Fruit fly (Drosophila melanogaster): ENCODE results near the gene Cht7.
A peak's percentile ranks its signal among the peaks of the same experiment; 100 is the strongest.

Cht7 gene

DNA sequence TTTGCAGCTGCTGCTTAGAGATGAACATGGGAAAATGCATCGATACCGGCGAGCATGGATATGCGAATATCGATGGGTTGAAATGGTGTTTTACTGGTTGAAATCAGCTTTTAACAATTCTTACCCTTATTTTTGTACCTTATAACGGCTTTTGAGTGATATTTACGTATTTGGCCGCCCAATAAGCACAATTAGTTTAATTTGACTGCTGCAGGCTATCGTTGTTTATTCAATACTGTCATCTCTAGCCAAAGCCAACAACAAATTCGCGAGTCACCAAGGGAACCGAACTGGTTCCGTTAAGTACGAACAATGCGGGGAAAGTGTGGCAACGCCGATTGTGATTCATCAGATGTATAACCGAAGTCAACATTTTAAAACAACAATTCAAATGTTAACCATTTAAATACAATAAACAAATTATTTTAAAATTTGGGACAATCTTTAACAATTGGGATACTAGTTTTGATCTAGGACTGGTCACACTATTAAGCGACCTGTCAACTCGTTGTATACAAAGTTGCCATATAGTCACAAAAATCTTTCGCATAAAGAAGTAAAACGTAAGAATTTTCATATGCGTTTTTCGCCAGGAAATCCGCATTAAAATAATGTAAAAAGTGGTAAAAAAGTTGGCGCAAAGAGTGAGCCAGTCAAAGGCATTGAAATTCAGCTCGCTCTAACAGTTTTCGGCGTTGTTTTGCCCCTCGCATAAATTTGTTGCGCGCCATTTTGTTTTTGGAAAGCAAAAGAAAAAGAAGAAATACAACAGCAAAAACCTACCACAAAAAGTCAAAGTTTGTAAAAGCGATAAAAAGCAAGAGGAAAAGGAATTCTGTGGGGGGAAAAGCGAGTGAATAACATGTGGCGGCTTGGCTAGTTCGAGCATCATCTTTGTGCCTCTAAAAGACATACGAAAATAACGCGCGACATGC lies 41.6 kb upstream of the Cht7 start, which contains the start of the genes Usp5 and BtbVII (continued):
- TF ChIP-seq CG13424 (tag; optimal IDR thresholded peaks at IDR 0.05) (peak; percentile 64), Atf3 (GFP tag; optimal IDR thresholded peaks at IDR 0.05) (peak; percentile 41), sc (optimal IDR thresholded peaks at IDR 0.05) (no peak), sc (GFP tag; optimal IDR thresholded peaks at IDR 0.05) (no peak), CG9817 (tag; optimal IDR thresholded peaks at IDR 0.05) (peak; percentile 39), CG15696 (tag; optimal IDR thresholded peaks at IDR 0.05) (peak; percentile 41), Aef1 (GFP tag; IDR thresholded peaks at IDR 0.05) (peak; percentile 84), CG12299 (tag; optimal IDR thresholded peaks at IDR 0.05) (peak; percentile 4), Stat92E (GFP tag; optimal IDR thresholded peaks at IDR 0.05) (peak in 1 of 3 experiments; percentile 13), CG4617 (GFP tag; optimal IDR thresholded peaks at IDR 0.05; ENCODE audit: borderline replicate concordance) (peak; percentile 50), CG34376 (GFP tag; optimal IDR thresholded peaks at IDR 0.05) (peak; percentile 81), emc (GFP tag; optimal IDR thresholded peaks at IDR 0.05) (no peak), Neu2 (GFP tag; optimal IDR thresholded peaks at IDR 0.05; ENCODE audit: borderline replicate concordance) (no peak), CG8281 (tag; optimal IDR thresholded peaks at IDR 0.05) (no peak), CG10654 (GFP tag; optimal IDR thresholded peaks at IDR 0.05) (peak; percentile 39), CG17186 (GFP tag; optimal IDR thresholded peaks at IDR 0.05) (no peak), CG18764 (GFP tag; optimal IDR thresholded peaks at IDR 0.05) (peak; percentile 20), CG13123 (GFP tag; optimal IDR thresholded peaks at IDR 0.05) (peak; percentile 59), chm (GFP tag; IDR thresholded peaks at IDR 0.05) (peak; percentile 36; the same call in 1 of the 2 replicates), wek (GFP tag; optimal IDR thresholded peaks at IDR 0.05) (peak; percentile 49), otp (GFP tag; IDR thresholded peaks at IDR 0.05) (0 out of 3 replicates have a peak, but pooled peaks have one; percentile 15), CG30020 (tag; optimal IDR thresholded peaks at IDR 0.05) (peak; percentile 50), dm (GFP tag; optimal IDR thresholded peaks at IDR 0.05) (peak; percentile 60), mam (GFP tag; optimal IDR thresholded peaks at IDR 0.05) (peak; percentile 75), Bgb (GFP tag; IDR thresholded peaks at IDR 0.05; ENCODE audit: partially characterized antibody) (peak; percentile 91), CG2129 (GFP tag; IDR thresholded peaks at IDR 0.05; ENCODE audit: partially characterized antibody) (peak; percentile 96), CG34224 (GFP tag; IDR thresholded peaks at IDR 0.05; ENCODE audit: partially characterized antibody) (peak; percentile 99), CG4424 (GFP tag; optimal IDR thresholded peaks at IDR 0.05) (peak; percentile 28), D19B (GFP tag; optimal IDR thresholded peaks at IDR 0.05) (no peak), tx (GFP tag; optimal IDR thresholded peaks at IDR 0.05) (peak; percentile 68), Oaz (GFP tag; IDR thresholded peaks at IDR 0.05) (0 out of 2 replicates have a peak, but pooled peaks have one; percentile 25), Blimp-1 (GFP tag; optimal IDR thresholded peaks at IDR 0.05) (no peak), Ravus (GFP tag; IDR thresholded peaks at IDR 0.05) (no peak), CG8089 (GFP tag; optimal IDR thresholded peaks at IDR 0.05) (peak; percentile 1), bab2 (GFP tag; optimal IDR thresholded peaks at IDR 0.05) (peak; percentile 56), Scr (GFP tag; IDR thresholded peaks at IDR 0.05; ENCODE audit: partially characterized antibody) (peak; percentile 99), gsb-n (tag; optimal IDR thresholded peaks at IDR 0.05) (no peak), CG16779 (GFP tag; IDR thresholded peaks at IDR 0.05) (no peak), CG31224 (GFP tag; IDR thresholded peaks at IDR 0.05) (0 out of 2 replicates have a peak, but pooled peaks have one; percentile 10), trh (GFP tag; optimal IDR thresholded peaks at IDR 0.05) (no peak), pan (optimal IDR thresholded peaks at IDR 0.05) (no peak), pan (GFP tag; optimal IDR thresholded peaks at IDR 0.05 in 1 of 2, IDR thresholded peaks at IDR 0.05 in 1 of 2) (peak in 1 of 2 experiments; percentile 50), Sox100B (GFP tag; optimal IDR thresholded peaks at IDR 0.05) (no peak), pzg (GFP tag; optimal IDR thresholded peaks at IDR 0.05) (peak; percentile 91), twi (tag; optimal IDR thresholded peaks at IDR 0.05) (peak; percentile 18), slbo (GFP tag; IDR thresholded peaks at IDR 0.05) (peak; percentile 64), Bdp1 (GFP tag; optimal IDR thresholded peaks at IDR 0.05) (peak; percentile 64), CG11696 (GFP tag; IDR thresholded peaks at IDR 0.05) (0 out of 2 replicates have a peak, but pooled peaks have one; percentile 33)

Measured in whole organism, embryonic.